Fruit fly (Drosophila melanogaster) whole organism, larva: ENCODE results near the gene capt.

Source experiments
- noc ChIP-seq: fragments of 200-800 bp; sonication (Bioruptor generic); optimal IDR thresholded peaks from 3 replicates; lab custom pipeline; 2019; ENCODE audit warnings: missing biosample characterization, mild to moderate bottlenecking, missing genetic modification characterization, moderate library complexity

The capt gene

dm6 chr2L:1157679-1158518 lies at the start of gene capt:
Gene capt (minus strand): TSS chr2L:1158262.
- peak; percentile 35 for TF ChIP-seq noc (tag; lab: Kevin White, UChicago)

dm6 chr2L:1207432-1207831 lies 49.4 kb upstream of the capt start:
- no peak for TF ChIP-seq noc (tag; lab: Kevin White, UChicago)

dm6 chr2L:1203915-1204314 lies 45.9 kb upstream of the capt start, which contains the start of gene CG14342:
Gene CG14342 (plus strand): TSS chr2L:1204215.
- TF ChIP-seq noc (tag; lab: Kevin White, UChicago): no peak

- no peak for TF ChIP-seq noc (tag; lab: Kevin White, UChicago)
Measured at dm6 chr2L:1202445-1202844, 44.4 kb upstream of the capt start.

dm6 chr2L:1201396-1201837 lies 43.4 kb upstream of the capt start:
- TF ChIP-seq noc (tag; lab: Kevin White, UChicago): no peak

- TF ChIP-seq noc (tag; lab: Kevin White, UChicago): no peak
Measured at dm6 chr2L:1199912-1200721, 42.1 kb upstream of the capt start, which contains the start of the genes CG43349 and CG5011. Gene CG43349 (plus strand): TSS chr2L:1200205. Gene CG5011 (plus strand): TSS chr2L:1200671.

- TF ChIP-seq noc (tag; lab: Kevin White, UChicago): no peak
Measured at dm6 chr2L:1199166-1199565, 41.1 kb upstream of the capt start, which contains the start of the genes CG5139 and CG43348. Gene CG5139 (minus strand): TSS chr2L:1199266. Gene CG43348 (plus strand): TSS chr2L:1199412.

dm6 chr2L:1185642-1186497 lies 27.8 kb upstream of the capt start, which contains the start of gene CG5001:
Gene CG5001 (plus strand): TSS chr2L:1185757.
- TF ChIP-seq noc (tag; lab: Kevin White, UChicago): peak; percentile 64

dm6 chr2L:1183799-1184198 lies 25.7 kb upstream of the capt start, which contains the start of the genes CG5126 and Tgt:
Gene CG5126 (minus strand): TSS chr2L:1184020.
Gene Tgt (plus strand): TSS chr2L:1184065.
- no peak for TF ChIP-seq noc (tag; lab: Kevin White, UChicago)

dm6 chr2L:1177522-1177921 lies 19.5 kb upstream of the capt start, which contains the start of gene CG4896:
Gene CG4896 (plus strand): TSS chr2L:1177690.
- TF ChIP-seq noc (tag; lab: Kevin White, UChicago): no peak

dm6 chr2L:1172704-1173107 lies 14.6 kb upstream of the capt start, which contains the start of the genes Charon and CG4887:
Gene Charon (minus strand): TSS chr2L:1172805.
Gene CG4887 (plus strand): TSS chr2L:1173009.
- TF ChIP-seq noc (tag; lab: Kevin White, UChicago): no peak

- TF ChIP-seq noc (tag; lab: Kevin White, UChicago): peak; percentile 72
Measured at dm6 chr2L:1169867-1170415, 11.9 kb upstream of the capt start, which contains the start of the genes CG31922 and Plap. Gene CG31922 (plus strand): TSS chr2L:1170181. Gene Plap (minus strand): TSS chr2L:1170365.

dm6 chr2L:1166326-1166725 lies 8.3 kb upstream of the capt start, which contains the start of gene CG14341:
Gene CG14341 (plus strand): TSS chr2L:1166506.
- no peak for TF ChIP-seq noc (tag; lab: Kevin White, UChicago)

dm6 chr2L:1164294-1164693 lies 6.2 kb upstream of the capt start, which contains the start of gene IntS14:
Gene IntS14 (plus strand): TSS chr2L:1164443.
- no peak for TF ChIP-seq noc (tag; lab: Kevin White, UChicago)
